Fruit fly (Drosophila melanogaster): ENCODE measurements around the gene CG17721.

The CG17721 gene

DNA sequence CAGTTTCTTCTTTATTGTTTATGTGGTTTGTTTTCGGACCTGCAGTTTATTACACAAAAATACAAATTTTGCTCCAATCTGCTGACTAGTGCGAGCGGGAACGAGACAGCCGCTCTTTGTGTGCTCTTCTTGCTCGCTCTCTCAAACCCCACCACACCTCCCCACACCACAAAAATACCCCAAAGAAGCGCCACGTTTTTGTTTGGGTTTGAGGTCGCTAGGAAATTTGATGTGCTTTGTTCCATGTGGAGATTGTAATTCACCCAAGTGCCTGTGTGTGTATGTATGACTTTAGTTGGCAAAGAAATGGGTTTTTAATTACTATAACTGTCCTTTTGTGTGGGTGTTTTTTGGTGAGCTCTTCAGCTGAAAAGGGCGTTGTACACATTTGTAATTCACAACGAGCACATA lies 36.9 kb upstream of the CG17721 start (continued):
- TF ChIP-seq caup (GFP tag; optimal IDR thresholded peaks at IDR 0.05; ENCODE audit: severe bottlenecking) (peak; percentile 38), CkIIα-i1 (GFP tag; IDR thresholded peaks at IDR 0.05) (no peak), Xrp1 (GFP tag; IDR thresholded peaks at IDR 0.05) (peak; percentile 46; the same call in 1 of the 2 replicates), sqz (GFP tag; optimal IDR thresholded peaks at IDR 0.05) (no peak), CG4404 (GFP tag; IDR thresholded peaks at IDR 0.05) (no peak), sens (GFP tag) (peak; percentile 56), Oaz (GFP tag; IDR thresholded peaks at IDR 0.05) (no peak), Blimp-1 (GFP tag; optimal IDR thresholded peaks at IDR 0.05) (peak; percentile 15), CG8290 (GFP tag; optimal IDR thresholded peaks at IDR 0.05) (no peak), CG8290 (tag; optimal IDR thresholded peaks at IDR 0.05) (peak in 1 of 2 experiments; percentile 72), fd96Cb (tag; optimal IDR thresholded peaks at IDR 0.05) (no peak), Bteb2 (GFP tag; optimal IDR thresholded peaks at IDR 0.05) (no peak), CG3065 (GFP tag; optimal IDR thresholded peaks at IDR 0.05) (no peak), insv (GFP tag; optimal IDR thresholded peaks at IDR 0.05) (no peak), maf-S (GFP tag; optimal IDR thresholded peaks at IDR 0.05) (no peak), slou (GFP tag; optimal IDR thresholded peaks at IDR 0.05) (no peak), Asciz (GFP tag; optimal IDR thresholded peaks at IDR 0.05) (peak; percentile 15), pan (optimal IDR thresholded peaks at IDR 0.05) (no peak), pan (GFP tag; optimal IDR thresholded peaks at IDR 0.05 in 1 of 2, IDR thresholded peaks at IDR 0.05 in 1 of 2) (peak in 1 of 2 experiments; percentile 39), HLH4C (GFP tag; IDR thresholded peaks at IDR 0.05; ENCODE audit: partially characterized antibody) (0 out of 3 replicates have a peak, but pooled peaks have one; percentile 12), lola (GFP tag; optimal IDR thresholded peaks at IDR 0.05) (no peak), CG32772 (GFP tag; IDR thresholded peaks at IDR 0.05) (no peak), en (GFP tag; optimal IDR thresholded peaks at IDR 0.05) (no peak), CG11695 (GFP tag; IDR thresholded peaks at IDR 0.05) (no peak; the same call in 2 of the 3 replicates), CG11723 (GFP tag; optimal IDR thresholded peaks at IDR 0.05) (no peak), hkb (optimal IDR thresholded peaks at IDR 0.05) (no peak), hkb (GFP tag; IDR thresholded peaks at IDR 0.05) (no peak), CG14441 (GFP tag; IDR thresholded peaks at IDR 0.05) (no peak; the same call in 1 of the 2 replicates), CG15073 (GFP tag; optimal IDR thresholded peaks at IDR 0.05) (no peak), CG18619 (GFP tag; optimal IDR thresholded peaks at IDR 0.05) (no peak), CG2889 (GFP tag; IDR thresholded peaks at IDR 0.05) (no peak), CG6854 (GFP tag; optimal IDR thresholded peaks at IDR 0.05) (no peak), Ada2b (GFP tag; IDR thresholded peaks at IDR 0.05) (no peak), CG2116 (GFP tag; optimal IDR thresholded peaks at IDR 0.05) (no peak), Trl (optimal IDR thresholded peaks at IDR 0.05) (peak; percentile 48 to 70), Trl (GFP tag; optimal IDR thresholded peaks at IDR 0.05) (no peak), CG31388 (GFP tag; optimal IDR thresholded peaks at IDR 0.05) (no peak), jing (GFP tag; optimal IDR thresholded peaks at IDR 0.05) (no peak), Sry-δ (GFP tag; optimal IDR thresholded peaks at IDR 0.05) (no peak), CG5245 (GFP tag; optimal IDR thresholded peaks at IDR 0.05) (no peak), CG13296 (GFP tag; optimal IDR thresholded peaks at IDR 0.05) (no peak), crol (GFP tag; IDR thresholded peaks at IDR 0.05) (peak; percentile 99), sd (tag; optimal IDR thresholded peaks at IDR 0.05) (peak; percentile 86), Jarid2 (GFP tag; optimal IDR thresholded peaks at IDR 0.05) (no peak), grn (GFP tag; optimal IDR thresholded peaks at IDR 0.05) (no peak), CG12155 (GFP tag; optimal IDR thresholded peaks at IDR 0.05) (no peak), CG4707 (GFP tag; optimal IDR thresholded peaks at IDR 0.05) (no peak), run (tag; optimal IDR thresholded peaks at IDR 0.05) (peak; percentile 53), cg (GFP tag; optimal IDR thresholded peaks at IDR 0.05) (peak; percentile 25), CG10366 (GFP tag; IDR thresholded peaks at IDR 0.05) (no peak), scrt (GFP tag; optimal IDR thresholded peaks at IDR 0.05) (peak; percentile 56), Vsx1 (GFP tag; optimal IDR thresholded peaks at IDR 0.05) (no peak), cas (GFP tag; IDR thresholded peaks at IDR 0.05) (no peak)
